Fruit fly (Drosophila melanogaster) whole organism, embryonic: ENCODE measurements around the gene SMC3.

ENCODE experiments used
- Adf1 ChIP-seq: fragments of 200-800 bp; sonication (Bioruptor generic); IDR thresholded peaks from 2 replicates; pipeline ENCODE4 v1.3.6; 2022; ENCODE audit warnings: missing biosample characterization, missing genetic modification characterization
- CG10147 ChIP-seq: fragments of 200-800 bp; sonication (Bioruptor generic); optimal IDR thresholded peaks from 2 replicates; lab custom pipeline; 2019; ENCODE audit warnings: missing biosample characterization, mild to moderate bottlenecking, missing genetic modification characterization, moderate library complexity
- CG10274 ChIP-seq: fragments of 200-800 bp; sonication (Bioruptor generic); optimal IDR thresholded peaks from 3 replicates; lab custom pipeline; 2017; ENCODE audit warnings: missing biosample characterization, mild to moderate bottlenecking, missing genetic modification characterization
- CG10543 ChIP-seq: fragments of 200-800 bp; sonication (Bioruptor generic); optimal IDR thresholded peaks from 3 replicates; lab custom pipeline; 2017; ENCODE audit warnings: missing biosample characterization, mild to moderate bottlenecking, missing genetic modification characterization, moderate library complexity
- CG11504 ChIP-seq: fragments of 200-800 bp; sonication (Bioruptor generic); optimal IDR thresholded peaks from 3 replicates; lab custom pipeline; 2019; ENCODE audit warnings: missing biosample characterization, mild to moderate bottlenecking, missing genetic modification characterization, moderate library complexity
- CG12744 ChIP-seq: fragments of 200-800 bp; sonication (Bioruptor generic); optimal IDR thresholded peaks from 2 replicates; lab custom pipeline; 2016; ENCODE audit warnings: missing biosample characterization, missing genetic modification characterization
- CG13424 ChIP-seq: fragments of 200-800 bp; sonication (Bioruptor generic); optimal IDR thresholded peaks from 2 replicates; lab custom pipeline; 2019; ENCODE audit warnings: missing biosample characterization, mild to moderate bottlenecking, missing genetic modification characterization, moderate library complexity
- CG17186 ChIP-seq: fragments of 200-800 bp; sonication (Bioruptor generic); optimal IDR thresholded peaks from 3 replicates; lab custom pipeline; 2017; ENCODE audit warnings: missing biosample characterization, missing genetic modification reagents, missing genetic modification characterization
- CG17359 ChIP-seq: fragments of 200-800 bp; sonication (Bioruptor generic); optimal IDR thresholded peaks from 3 replicates; lab custom pipeline; 2018; ENCODE audit warnings: missing biosample characterization, mild to moderate bottlenecking, missing genetic modification characterization, moderate library complexity
- CG17361 ChIP-seq: fragments of 200-800 bp; sonication (Bioruptor generic); IDR thresholded peaks from 3 replicates; pipeline ENCODE4 v1.3.6; 2022; ENCODE audit warnings: missing biosample characterization, missing genetic modification characterization
- CG18599 ChIP-seq: fragments of 200-800 bp; sonication (Bioruptor generic); optimal IDR thresholded peaks from 3 replicates; lab custom pipeline; 2017; ENCODE audit warnings: missing biosample characterization, missing genetic modification characterization, mild to moderate bottlenecking, moderate library complexity, missing genetic modification reagents
- CG2120 ChIP-seq: fragments of 200-800 bp; sonication (Bioruptor generic); optimal IDR thresholded peaks from 3 replicates; lab custom pipeline; 2016; ENCODE audit warnings: missing biosample characterization, missing genetic modification characterization
- CG2678 ChIP-seq: fragments of 200-800 bp; sonication (Bioruptor generic); optimal IDR thresholded peaks from 3 replicates; lab custom pipeline; 2019; ENCODE audit warnings: missing biosample characterization, mild to moderate bottlenecking, missing genetic modification characterization, moderate library complexity
- CG30403 ChIP-seq: fragments of 200-800 bp; sonication (Bioruptor generic); optimal IDR thresholded peaks from 3 replicates; lab custom pipeline; 2016; ENCODE audit warnings: missing biosample characterization, missing genetic modification characterization
- CG32767 ChIP-seq: fragments of 200-800 bp; sonication (Bioruptor generic); IDR thresholded peaks from 2 replicates; pipeline ENCODE4 v1.3.6; 2022; ENCODE audit warnings: missing biosample characterization, missing genetic modification characterization
- CG3281 ChIP-seq: fragments of 200-800 bp; sonication (Bioruptor generic); optimal IDR thresholded peaks from 3 replicates; lab custom pipeline; 2017; ENCODE audit warnings: missing biosample characterization, mild to moderate bottlenecking, missing genetic modification characterization
- CG43689 ChIP-seq: fragments of 200-800 bp; sonication (Bioruptor generic); IDR thresholded peaks from 2 replicates; pipeline ENCODE4 v1.3.6; 2022; ENCODE audit warnings: missing biosample characterization, missing genetic modification characterization
- CG7839 ChIP-seq: fragments of 200-800 bp; sonication (Bioruptor generic); optimal IDR thresholded peaks from 3 replicates; lab custom pipeline; 2018; ENCODE audit warnings: missing biosample characterization, mild to moderate bottlenecking, missing genetic modification characterization, moderate library complexity
- CG9437 ChIP-seq: fragments of 200-800 bp; sonication (Bioruptor generic); optimal IDR thresholded peaks from 2 replicates; lab custom pipeline; 2018; ENCODE audit warnings: missing biosample characterization, mild to moderate bottlenecking, missing genetic modification characterization
- CG9932 ChIP-seq: fragments of 200-800 bp; sonication (Bioruptor generic); IDR thresholded peaks from 2 replicates; pipeline ENCODE4 v1.3.6; 2022; ENCODE audit warnings: missing biosample characterization, missing genetic modification characterization
- E2f2 ChIP-seq: fragments of 200-800 bp; sonication (Bioruptor generic); IDR thresholded peaks from 2 replicates; pipeline ENCODE4 v1.3.6; 2022; ENCODE audit warnings: missing biosample characterization, missing genetic modification characterization
- Ets97D ChIP-seq: fragments of 200-800 bp; sonication (Bioruptor generic); optimal IDR thresholded peaks from 3 replicates; lab custom pipeline; 2016; ENCODE audit warnings: missing biosample characterization, missing genetic modification characterization
- Fer1 ChIP-seq: fragments of 200-800 bp; sonication (Bioruptor generic); optimal IDR thresholded peaks from 2 replicates; lab custom pipeline; 2017; ENCODE audit warnings: missing biosample characterization, mild to moderate bottlenecking, missing genetic modification characterization
- HHEX ChIP-seq: fragments of 200-800 bp; sonication (Bioruptor generic); optimal IDR thresholded peaks from 3 replicates; lab custom pipeline; 2017; ENCODE audit warnings: missing biosample characterization, mild to moderate bottlenecking, missing genetic modification characterization, missing genetic modification reagents
- Hand ChIP-seq: fragments of 200-800 bp; sonication (Bioruptor generic); optimal IDR thresholded peaks from 2 replicates; lab custom pipeline; 2017; ENCODE audit warnings: mild to moderate bottlenecking, missing biosample characterization, missing genetic modification reagents, missing genetic modification characterization
- Hmr ChIP-seq: fragments of 200-800 bp; sonication (Bioruptor generic); optimal IDR thresholded peaks from 3 replicates; lab custom pipeline; 2017; ENCODE audit warnings: mild to moderate bottlenecking, missing biosample characterization, missing genetic modification reagents, missing genetic modification characterization
- Med ChIP-seq: fragments of 200-800 bp; sonication (Bioruptor generic); peaks from one replicate; lab custom pipeline; 2016; ENCODE audit warnings: missing biosample characterization, missing genetic modification characterization, mild to moderate bottlenecking, inconsistent platforms, moderate library complexity
- Meics ChIP-seq: fragments of 200-800 bp; sonication (Bioruptor generic); optimal IDR thresholded peaks from 2 replicates; lab custom pipeline; 2017; ENCODE audit warnings: missing biosample characterization, mild to moderate bottlenecking, missing genetic modification characterization
- Rfx ChIP-seq: fragments of 200-800 bp; sonication (Bioruptor generic); IDR thresholded peaks from 2 replicates; pipeline ENCODE4 v1.3.6; 2022; ENCODE audit warnings: missing biosample characterization, missing genetic modification characterization
- Sin3A ChIP-seq: fragments of >200 bp; optimal IDR thresholded peaks from 2 replicates; lab custom pipeline; 2018
- ase ChIP-seq: fragments of 200-800 bp; sonication (Bioruptor generic); IDR thresholded peaks from 3 replicates; pipeline ENCODE4 v1.3.6; 2022; ENCODE audit warnings: missing biosample characterization, missing genetic modification characterization
- bcd ChIP-seq: fragments of 200-800 bp; sonication (Bioruptor generic); optimal IDR thresholded peaks from 2 replicates; lab custom pipeline; 2017; ENCODE audit warnings: missing biosample characterization, mild to moderate bottlenecking, missing genetic modification characterization
- bowl ChIP-seq: fragments of 200-800 bp; sonication (Bioruptor generic); IDR thresholded peaks from 2 replicates; pipeline ENCODE4 v1.3.6; 2022; ENCODE audit warnings: missing biosample characterization, missing genetic modification characterization
- cg ChIP-seq: fragments of 200-800 bp; sonication (Bioruptor generic); optimal IDR thresholded peaks from 3 replicates; lab custom pipeline; 2019; ENCODE audit warnings: missing biosample characterization, mild to moderate bottlenecking, missing genetic modification characterization, moderate library complexity
- chinmo ChIP-seq: fragments of 200-800 bp; sonication (Bioruptor generic); IDR thresholded peaks from 4 replicates; pipeline ENCODE4 v1.3.6; 2022; ENCODE audit warnings: missing biosample characterization, missing genetic modification characterization; ENCODE audit not compliant: partially characterized antibody
- fu2 ChIP-seq: fragments of 200-800 bp; sonication (Bioruptor generic); optimal IDR thresholded peaks from 2 replicates; lab custom pipeline; 2016; ENCODE audit warnings: missing biosample characterization, missing genetic modification characterization
- gem ChIP-seq: fragments of 200-800 bp; sonication (Bioruptor generic); optimal IDR thresholded peaks from 2 replicates; lab custom pipeline; 2019; ENCODE audit warnings: missing biosample characterization, mild to moderate bottlenecking, missing genetic modification characterization, moderate library complexity
- grau ChIP-seq: fragments of 200-800 bp; optimal IDR thresholded peaks from 3 replicates; lab custom pipeline; 2019; ENCODE audit warnings: missing biosample characterization, mild to moderate bottlenecking, missing genetic modification characterization, moderate library complexity
- lab ChIP-seq: fragments of 200-800 bp; sonication (Bioruptor generic); optimal IDR thresholded peaks from 3 replicates; lab custom pipeline; 2017; ENCODE audit warnings: missing biosample characterization, missing genetic modification characterization, mild to moderate bottlenecking, moderate library complexity, missing genetic modification reagents
- lilli ChIP-seq: fragments of 200-800 bp; sonication (Bioruptor generic); optimal IDR thresholded peaks from 3 replicates; lab custom pipeline; 2016; ENCODE audit warnings: missing biosample characterization, missing genetic modification characterization
- row ChIP-seq: fragments of 200-800 bp; sonication (Bioruptor generic); IDR thresholded peaks from 3 replicates; pipeline ENCODE4 v1.3.6; 2022; ENCODE audit warnings: missing biosample characterization, missing genetic modification characterization
- scrt ChIP-seq: fragments of 200-800 bp; sonication (Bioruptor generic); optimal IDR thresholded peaks from 2 replicates; lab custom pipeline; 2018; ENCODE audit warnings: missing biosample characterization, mild to moderate bottlenecking, missing genetic modification characterization, moderate library complexity
- sens ChIP-seq: fragments of 200-800 bp; sonication (Bioruptor generic); peaks from one replicate; lab custom pipeline; 2016; ENCODE audit warnings: missing biosample characterization, missing genetic modification characterization
- slbo ChIP-seq: fragments of 200-800 bp; sonication (Bioruptor generic); IDR thresholded peaks from 2 replicates; pipeline ENCODE4 v1.3.6; 2022; ENCODE audit warnings: missing biosample characterization, missing genetic modification characterization
- slou ChIP-seq: fragments of 200-800 bp; sonication (Bioruptor generic); optimal IDR thresholded peaks from 3 replicates; lab custom pipeline; 2016; ENCODE audit warnings: missing biosample characterization, missing genetic modification characterization
- zen ChIP-seq: fragments of 200-800 bp; sonication (Bioruptor generic); optimal IDR thresholded peaks from 3 replicates; lab custom pipeline; 2018; ENCODE audit warnings: missing biosample characterization, mild to moderate bottlenecking, missing genetic modification characterization, moderate library complexity
- zfh2 ChIP-seq: fragments of 200-800 bp; sonication (Bioruptor generic); optimal IDR thresholded peaks from 2 replicates; lab custom pipeline; 2016; ENCODE audit warnings: missing biosample characterization, missing genetic modification characterization

Gene SMC3

DNA sequence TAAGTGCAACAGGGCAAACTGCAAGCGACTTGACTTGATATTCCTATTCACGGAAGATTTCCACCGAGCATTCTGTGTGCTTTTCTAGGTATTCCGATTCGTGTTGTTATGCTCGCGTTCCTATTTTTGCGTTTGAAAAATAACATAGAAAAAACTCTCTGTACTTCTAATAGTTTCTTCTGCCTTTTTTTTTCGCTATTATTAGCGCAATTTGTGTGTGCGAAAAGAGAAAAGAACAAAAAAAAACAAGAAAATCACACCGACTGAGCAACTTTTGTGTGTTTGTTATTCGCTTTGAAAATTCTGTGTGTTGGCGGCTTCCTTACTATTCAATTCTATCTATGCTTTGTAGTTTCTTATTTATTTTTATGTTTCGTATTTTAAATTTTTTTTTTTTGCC is 9.5 kb downstream of the SMC3 start:
- TF ChIP-seq Sin3A (lab: Kevin White, UChicago): no peak
- TF ChIP-seq Fer1: no peak
- no peak for TF ChIP-seq CG17359 (tag; lab: Kevin White, UChicago)
- no peak for TF ChIP-seq CG9437 (GFP tag; lab: Kevin White, UChicago)
- TF ChIP-seq E2f2 (GFP tag; lab: Robert Waterston, UW): no peak
- no peak for TF ChIP-seq slou (GFP tag; lab: Kevin White, UChicago)
- no peak for TF ChIP-seq CG32767 (GFP tag; lab: Robert Waterston, UW)

DNA sequence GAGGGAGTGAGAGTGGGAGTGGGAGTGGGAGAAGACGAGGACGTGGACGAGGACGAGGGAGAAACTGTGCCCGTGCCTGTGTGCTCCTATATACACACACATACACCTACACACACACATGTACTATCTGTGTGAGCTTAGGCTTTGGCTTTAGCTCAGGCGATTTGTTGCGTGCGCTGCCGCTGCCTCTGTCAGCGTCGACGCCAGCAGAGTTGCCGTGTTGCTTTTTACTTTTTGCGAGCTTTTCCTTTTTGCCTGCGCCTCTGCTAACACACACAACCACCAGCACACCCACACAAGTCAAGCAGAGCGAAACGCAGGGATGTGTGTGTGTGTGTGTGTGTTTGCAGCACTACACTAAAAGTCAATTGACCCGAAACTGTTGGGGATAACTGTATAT is 11.1 kb downstream of the SMC3 start:
- no peak for TF ChIP-seq Ets97D
- TF ChIP-seq Adf1 (GFP tag; lab: Robert Waterston, UW): peak; percentile 93
- peak; percentile 19 for TF ChIP-seq cg (GFP tag; lab: Kevin White, UChicago)
- peak; percentile 41 for TF ChIP-seq Med
- 0 out of 4 replicates have a peak, but pooled peaks have one; percentile 13 for TF ChIP-seq chinmo (GFP tag; lab: Robert Waterston, UW)
- TF ChIP-seq zen (tag; lab: Kevin White, UChicago): no peak
- TF ChIP-seq scrt (GFP tag; lab: Kevin White, UChicago): peak; percentile 17
- TF ChIP-seq, all 482 proteins: peak for 5

DNA sequence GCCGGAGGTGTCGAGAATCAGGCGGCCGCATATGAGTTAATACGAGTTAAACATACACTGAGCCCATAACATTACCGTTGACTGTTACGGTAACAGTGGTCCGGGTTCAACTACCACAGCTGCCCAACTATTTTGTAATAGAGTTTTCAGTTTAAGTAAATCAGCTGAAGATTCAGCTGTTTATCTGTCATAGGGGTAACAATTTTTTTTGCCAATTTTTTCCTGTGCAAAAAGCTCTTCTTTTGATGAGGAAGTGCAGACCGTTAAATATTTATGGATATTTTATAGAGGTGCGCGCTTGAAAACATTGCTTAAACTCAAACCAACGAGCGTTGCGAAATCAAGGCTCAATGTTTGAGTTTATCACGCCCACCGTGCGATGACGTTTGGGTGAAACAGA is 11.5 kb downstream of the SMC3 start:
- peak; percentile 44; the same call in 2 of the 3 replicates for TF ChIP-seq row (GFP tag; lab: Robert Waterston, UW)
- 0 out of 3 replicates have a peak, but pooled peaks have one; percentile 15 for TF ChIP-seq CG17361 (GFP tag; lab: Robert Waterston, UW)
- TF ChIP-seq CG13424 (tag; lab: Kevin White, UChicago): peak; percentile 22
- 0 out of 2 replicates have a peak, but pooled peaks have one; percentile 16 for TF ChIP-seq CG9932 (GFP tag; lab: Robert Waterston, UW)
- peak; percentile 70 for TF ChIP-seq Med
- no peak for TF ChIP-seq CG10274 (GFP tag; lab: Kevin White, UChicago)
- TF ChIP-seq Meics (GFP tag; lab: Kevin White, UChicago): peak; percentile 45
- TF ChIP-seq CG2678 (tag; lab: Kevin White, UChicago): peak; percentile 48
- TF ChIP-seq Fer1: peak; percentile 36
- peak; percentile 8 for TF ChIP-seq CG3281 (GFP tag; lab: Kevin White, UChicago)
- TF ChIP-seq Hmr (GFP tag; lab: Kevin White, UChicago): peak; percentile 17
- TF ChIP-seq bcd: peak; percentile 4
- no peak for TF ChIP-seq ase
- TF ChIP-seq CG30403 (GFP tag; lab: Kevin White, UChicago): peak; percentile 2
- TF ChIP-seq zfh2 (GFP tag; lab: Kevin White, UChicago): peak; percentile 39
- peak; percentile 8 for TF ChIP-seq lilli (GFP tag; lab: Kevin White, UChicago)
- TF ChIP-seq grau (tag; lab: Kevin White, UChicago): peak; percentile 30
- no peak for TF ChIP-seq HHEX (GFP tag; lab: Kevin White, UChicago)
- TF ChIP-seq CG11504 (tag; lab: Kevin White, UChicago): peak; percentile 29
- peak; percentile 34 for TF ChIP-seq CG2120 (GFP tag; lab: Kevin White, UChicago)
- peak; percentile 31 for TF ChIP-seq lab (GFP tag; lab: Kevin White, UChicago)
- TF ChIP-seq bowl (GFP tag; lab: Robert Waterston, UW): no peak
- no peak for TF ChIP-seq CG12744 (GFP tag; lab: Kevin White, UChicago)
- no peak for TF ChIP-seq fu2 (GFP tag; lab: Kevin White, UChicago)
- TF ChIP-seq CG17186 (GFP tag; lab: Kevin White, UChicago): no peak
- peak; percentile 19; the same call in 1 of the 2 replicates for TF ChIP-seq Rfx (GFP tag; lab: Robert Waterston, UW)
- TF ChIP-seq gem (tag; lab: Kevin White, UChicago): peak; percentile 38
- TF ChIP-seq CG7839 (tag; lab: Kevin White, UChicago): peak; percentile 10
- TF ChIP-seq CG10147 (GFP tag; lab: Kevin White, UChicago): peak; percentile 34
- TF ChIP-seq sens (GFP tag; lab: Kevin White, UChicago): peak; percentile 64
- peak; percentile 22 for TF ChIP-seq Hand (GFP tag; lab: Kevin White, UChicago)
- TF ChIP-seq CG18599 (GFP tag; lab: Kevin White, UChicago): peak; percentile 57
- TF ChIP-seq slbo (GFP tag; lab: Robert Waterston, UW): peak; percentile 31; the same call in 1 of the 2 replicates
- TF ChIP-seq scrt (GFP tag; lab: Kevin White, UChicago): peak; percentile 4
- no peak for TF ChIP-seq CG43689
- peak; percentile 42 for TF ChIP-seq CG10543 (GFP tag; lab: Kevin White, UChicago)
